Fruit fly (Drosophila melanogaster) whole organism, embryonic: ENCODE measurements around the gene mora.
A peak's percentile ranks its signal among the peaks of the same experiment; 100 is the strongest.

Source experiments
- Bgb ChIP-seq: fragments of 200-800 bp; sonication (Bioruptor generic); IDR thresholded peaks from 2 replicates; pipeline ENCODE4 v1.3.6; 2022; ENCODE audit warnings: missing biosample characterization, missing genetic modification characterization; ENCODE audit not compliant: partially characterized antibody
- CG10147 ChIP-seq: fragments of 200-800 bp; sonication (Bioruptor generic); optimal IDR thresholded peaks from 2 replicates; lab custom pipeline; 2019; ENCODE audit warnings: missing biosample characterization, mild to moderate bottlenecking, missing genetic modification characterization, moderate library complexity
- CG10366 ChIP-seq: fragments of 200-800 bp; sonication (Bioruptor generic); IDR thresholded peaks from 2 replicates; pipeline ENCODE4 v1.3.6; 2022; ENCODE audit warnings: missing biosample characterization, missing genetic modification characterization
- CG12071 ChIP-seq: fragments of 200-800 bp; sonication (Bioruptor generic); optimal IDR thresholded peaks from 3 replicates; lab custom pipeline; 2018; ENCODE audit warnings: missing biosample characterization, mild to moderate bottlenecking, missing genetic modification characterization
- CG12659 ChIP-seq: fragments of 200-800 bp; sonication (Bioruptor generic); optimal IDR thresholded peaks from 3 replicates; lab custom pipeline; 2017; ENCODE audit warnings: mild to moderate bottlenecking, missing biosample characterization, missing genetic modification reagents, missing genetic modification characterization
- CG14710 ChIP-seq: fragments of 200-800 bp; sonication (Bioruptor generic); optimal IDR thresholded peaks from 3 replicates; lab custom pipeline; 2019; ENCODE audit warnings: missing biosample characterization, mild to moderate bottlenecking, missing genetic modification characterization, moderate library complexity
- CG15011 ChIP-seq: fragments of 200-800 bp; sonication (Bioruptor generic); optimal IDR thresholded peaks from 3 replicates; lab custom pipeline; 2018; ENCODE audit warnings: missing biosample characterization, mild to moderate bottlenecking, missing genetic modification characterization
- CG17568 ChIP-seq: fragments of 200-800 bp; sonication (Bioruptor generic); optimal IDR thresholded peaks from 2 replicates; lab custom pipeline; 2018; ENCODE audit warnings: missing biosample characterization, mild to moderate bottlenecking, missing genetic modification characterization, moderate library complexity
- CG1792 ChIP-seq: fragments of 200-800 bp; sonication (Bioruptor generic); optimal IDR thresholded peaks from 2 replicates; lab custom pipeline; 2016; ENCODE audit warnings: missing biosample characterization, missing genetic modification characterization
- CG2678 ChIP-seq: fragments of 200-800 bp; sonication (Bioruptor generic); optimal IDR thresholded peaks from 3 replicates; lab custom pipeline; 2019; ENCODE audit warnings: missing biosample characterization, mild to moderate bottlenecking, missing genetic modification characterization, moderate library complexity
- CG2712 ChIP-seq: fragments of 200-800 bp; optimal IDR thresholded peaks from 3 replicates; lab custom pipeline; 2019; ENCODE audit warnings: missing biosample characterization, mild to moderate bottlenecking, missing genetic modification characterization, moderate library complexity
- CG30431 ChIP-seq: fragments of 200-800 bp; sonication (Bioruptor generic); optimal IDR thresholded peaks from 2 replicates; lab custom pipeline; 2017; ENCODE audit warnings: missing biosample characterization, missing genetic modification characterization
- CG31441 ChIP-seq: fragments of 200-800 bp; sonication (Bioruptor generic); IDR thresholded peaks from 2 replicates; pipeline ENCODE4 v1.3.6; 2022; ENCODE audit warnings: missing biosample characterization, missing genetic modification characterization
- CG3281 ChIP-seq: fragments of 200-800 bp; sonication (Bioruptor generic); optimal IDR thresholded peaks from 3 replicates; lab custom pipeline; 2017; ENCODE audit warnings: missing biosample characterization, mild to moderate bottlenecking, missing genetic modification characterization
- CG6654 ChIP-seq: fragments of 200-800 bp; sonication (Bioruptor generic); optimal IDR thresholded peaks from 2 replicates; lab custom pipeline; 2017; ENCODE audit warnings: missing biosample characterization, mild to moderate bottlenecking, missing genetic modification characterization
- CG6689 ChIP-seq: fragments of 200-800 bp; sonication (Bioruptor generic); IDR thresholded peaks from 2 replicates; pipeline ENCODE4 v1.3.6; 2022; ENCODE audit warnings: missing biosample characterization, missing genetic modification characterization
- CG6813 ChIP-seq: fragments of 200-800 bp; sonication (Bioruptor generic); optimal IDR thresholded peaks from 2 replicates; lab custom pipeline; 2017; ENCODE audit warnings: missing biosample characterization, missing genetic modification characterization, mild to moderate bottlenecking, moderate library complexity, missing genetic modification reagents
- CG7745 ChIP-seq: fragments of 200-800 bp; sonication (Bioruptor generic); optimal IDR thresholded peaks from 2 replicates; lab custom pipeline; 2018; ENCODE audit warnings: missing biosample characterization, mild to moderate bottlenecking, missing genetic modification characterization, moderate library complexity
- CG9727 ChIP-seq: fragments of 200-800 bp; sonication (Bioruptor generic); optimal IDR thresholded peaks from 3 replicates; lab custom pipeline; 2017; ENCODE audit warnings: missing biosample characterization, mild to moderate bottlenecking, missing genetic modification characterization
- CG9932 ChIP-seq: fragments of 200-800 bp; sonication (Bioruptor generic); IDR thresholded peaks from 2 replicates; pipeline ENCODE4 v1.3.6; 2022; ENCODE audit warnings: missing biosample characterization, missing genetic modification characterization
- Drgx ChIP-seq: fragments of 200-800 bp; sonication (Bioruptor generic); IDR thresholded peaks from 2 replicates; pipeline ENCODE4 v1.3.6; 2022; ENCODE audit warnings: missing biosample characterization, missing genetic modification characterization
- HHEX ChIP-seq: fragments of 200-800 bp; sonication (Bioruptor generic); optimal IDR thresholded peaks from 3 replicates; lab custom pipeline; 2017; ENCODE audit warnings: missing biosample characterization, mild to moderate bottlenecking, missing genetic modification characterization, missing genetic modification reagents
- Hey ChIP-seq: fragments of 200-800 bp; sonication (Bioruptor generic); optimal IDR thresholded peaks from 3 replicates; lab custom pipeline; 2018; ENCODE audit warnings: missing biosample characterization, mild to moderate bottlenecking, missing genetic modification characterization
- Hr51 ChIP-seq, 2 experiments: fragments of 200-800 bp; sonication (Bioruptor generic); optimal IDR thresholded peaks; 2 replicates in 1 of 2; 3 replicates in 1 of 2; lab custom pipeline; 2016 to 2018; ENCODE audit warnings: missing biosample characterization in 2 of 2, missing genetic modification characterization in 2 of 2, mild to moderate bottlenecking in 1 of 2, moderate library complexity in 1 of 2
- Hr78 ChIP-seq, 2 experiments: fragments of 200-800 bp in 1 of 2; fragments of >200 bp in 1 of 2; sonication (Bioruptor generic) in 1 of 2; optimal IDR thresholded peaks; 2 replicates each; lab custom pipeline; 2017 to 2019; ENCODE audit warnings: missing biosample characterization in 2 of 2, missing genetic modification characterization in 2 of 2, mild to moderate bottlenecking in 1 of 2, moderate library complexity in 1 of 2
- Kr ChIP-seq: fragments of 200-800 bp; sonication (Bioruptor generic); optimal IDR thresholded peaks from 2 replicates; lab custom pipeline; 2017; ENCODE audit warnings: missing biosample characterization, mild to moderate bottlenecking, missing genetic modification characterization
- MTF-1 ChIP-seq: fragments of 200-800 bp; sonication (Bioruptor generic); optimal IDR thresholded peaks from 2 replicates; lab custom pipeline; 2018; ENCODE audit warnings: missing biosample characterization, mild to moderate bottlenecking, missing genetic modification characterization, borderline replicate concordance
- Mad ChIP-seq: fragments of 200-800 bp; sonication (Bioruptor generic); optimal IDR thresholded peaks from 2 replicates; lab custom pipeline; 2016; ENCODE audit warnings: missing biosample characterization, missing genetic modification characterization
- Sox102F ChIP-seq: fragments of 200-800 bp; sonication (Bioruptor generic); optimal IDR thresholded peaks from 2 replicates; lab custom pipeline; 2018; ENCODE audit warnings: missing biosample characterization, mild to moderate bottlenecking, missing genetic modification characterization, moderate library complexity
- Tbp ChIP-seq: fragments of >200 bp; optimal IDR thresholded peaks from 2 replicates; lab custom pipeline; 2018; ENCODE audit warnings: missing biosample characterization, missing genetic modification characterization
- abd-A ChIP-seq: fragments of 200-800 bp; sonication (Bioruptor generic); optimal IDR thresholded peaks from 3 replicates; lab custom pipeline; 2019; ENCODE audit warnings: missing biosample characterization, mild to moderate bottlenecking, missing genetic modification characterization, moderate library complexity
- bcd ChIP-seq: fragments of 200-800 bp; sonication (Bioruptor generic); optimal IDR thresholded peaks from 2 replicates; lab custom pipeline; 2017; ENCODE audit warnings: missing biosample characterization, mild to moderate bottlenecking, missing genetic modification characterization
- chn ChIP-seq: fragments of 200-800 bp; sonication (Bioruptor generic); optimal IDR thresholded peaks from 2 replicates; lab custom pipeline; 2016; ENCODE audit warnings: missing biosample characterization, missing genetic modification characterization
- corto ChIP-seq: fragments of 200-800 bp; sonication (Bioruptor generic); optimal IDR thresholded peaks from 2 replicates; lab custom pipeline; 2016; ENCODE audit warnings: missing biosample characterization, mild to moderate bottlenecking, missing genetic modification characterization, moderate library complexity
- cwo ChIP-seq: fragments of 200-800 bp; sonication (Bioruptor generic); optimal IDR thresholded peaks from 3 replicates; lab custom pipeline; 2017; ENCODE audit warnings: missing biosample characterization, missing genetic modification characterization, mild to moderate bottlenecking, moderate library complexity, missing genetic modification reagents
- fd96Cb ChIP-seq: fragments of 200-800 bp; sonication (Bioruptor generic); optimal IDR thresholded peaks from 2 replicates; lab custom pipeline; 2018; ENCODE audit warnings: missing biosample characterization, mild to moderate bottlenecking, missing genetic modification characterization, moderate library complexity
- ftz-f1 ChIP-seq: fragments of 200-800 bp; sonication (Bioruptor generic); optimal IDR thresholded peaks from 2 replicates; lab custom pipeline; 2016; ENCODE audit warnings: missing biosample characterization, missing genetic modification characterization
- gem ChIP-seq: fragments of 200-800 bp; sonication (Bioruptor generic); optimal IDR thresholded peaks from 2 replicates; lab custom pipeline; 2019; ENCODE audit warnings: missing biosample characterization, mild to moderate bottlenecking, missing genetic modification characterization, moderate library complexity
- lilli ChIP-seq: fragments of 200-800 bp; sonication (Bioruptor generic); optimal IDR thresholded peaks from 3 replicates; lab custom pipeline; 2016; ENCODE audit warnings: missing biosample characterization, missing genetic modification characterization
- nom ChIP-seq: fragments of 200-800 bp; sonication (Bioruptor generic); optimal IDR thresholded peaks from 2 replicates; lab custom pipeline; 2017; ENCODE audit warnings: missing biosample characterization, missing genetic modification characterization, mild to moderate bottlenecking, moderate library complexity, missing genetic modification reagents
- psq ChIP-seq: fragments of 200-800 bp; sonication (Bioruptor generic); optimal IDR thresholded peaks from 2 replicates; lab custom pipeline; 2017; ENCODE audit warnings: missing biosample characterization, missing genetic modification characterization
- pzg ChIP-seq: fragments of 200-800 bp; sonication (Bioruptor generic); optimal IDR thresholded peaks from 3 replicates; lab custom pipeline; 2018; ENCODE audit warnings: missing biosample characterization, mild to moderate bottlenecking, missing genetic modification characterization, moderate library complexity
- sc ChIP-seq, 3 experiments: fragments of >200 bp in 2 of 3; fragments of 200-800 bp in 1 of 3; sonication (Bioruptor generic) in 1 of 3; optimal IDR thresholded peaks; 2 replicates in 2 of 3; 3 replicates in 1 of 3; lab custom pipeline; 2017; ENCODE audit warnings: mild to moderate bottlenecking in 1 of 3, missing biosample characterization in 1 of 3, missing genetic modification characterization in 1 of 3, missing genetic modification reagents in 1 of 3
- slbo ChIP-seq: fragments of 200-800 bp; sonication (Bioruptor generic); IDR thresholded peaks from 2 replicates; pipeline ENCODE4 v1.3.6; 2022; ENCODE audit warnings: missing biosample characterization, missing genetic modification characterization
- slp2 ChIP-seq: fragments of 200-800 bp; sonication (Bioruptor generic); optimal IDR thresholded peaks from 2 replicates; lab custom pipeline; 2016; ENCODE audit warnings: missing biosample characterization, missing genetic modification characterization
- stwl ChIP-seq: fragments of 200-800 bp; sonication (Bioruptor generic); optimal IDR thresholded peaks from 3 replicates; lab custom pipeline; 2018; ENCODE audit warnings: missing biosample characterization, mild to moderate bottlenecking, missing genetic modification characterization, moderate library complexity
- tll ChIP-seq, 2 experiments: fragments of 200-800 bp in 1 of 2; fragments of >200 bp in 1 of 2; sonication (Bioruptor generic) in 1 of 2; optimal IDR thresholded peaks; 2 replicates each; lab custom pipeline; 2017 to 2019; ENCODE audit warnings: missing biosample characterization in 2 of 2, missing genetic modification characterization in 2 of 2, mild to moderate bottlenecking in 1 of 2, moderate library complexity in 1 of 2
- wek ChIP-seq: fragments of 200-800 bp; sonication (Bioruptor generic); optimal IDR thresholded peaks from 3 replicates; lab custom pipeline; 2018; ENCODE audit warnings: missing biosample characterization, mild to moderate bottlenecking, missing genetic modification characterization, moderate library complexity

mora gene

DNA sequence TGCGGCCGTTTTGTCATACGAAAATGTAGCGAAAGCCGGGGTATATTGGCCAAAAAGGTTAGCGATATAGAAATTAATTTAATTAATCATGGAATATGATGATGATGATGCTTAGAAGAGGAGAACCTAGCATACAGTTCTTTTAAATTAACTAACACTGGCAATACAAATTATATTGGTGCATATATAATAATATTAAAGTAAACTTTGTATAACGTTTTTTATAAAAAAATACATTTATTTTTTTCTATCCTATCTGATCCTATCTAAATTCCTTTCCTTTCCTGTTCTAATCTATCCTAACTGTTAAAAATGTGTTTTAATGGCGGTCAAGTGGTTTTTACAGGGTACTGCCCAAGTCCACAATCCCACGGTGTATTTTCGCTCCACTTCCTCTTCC is 19.8 kb downstream of the mora start (continued):
- no peak for TF ChIP-seq Tbp (GFP tag; lab: Kevin White, UChicago)
- peak; percentile 47 for TF ChIP-seq CG2678 (tag; lab: Kevin White, UChicago)
- no peak for TF ChIP-seq ftz-f1 (GFP tag; lab: Kevin White, UChicago)
- peak; percentile 61 for TF ChIP-seq gem (tag; lab: Kevin White, UChicago)
- TF ChIP-seq bcd (GFP tag; lab: Kevin White, UChicago), result no peak
- TF ChIP-seq HHEX (GFP tag; lab: Kevin White, UChicago), result peak; percentile 15
- TF ChIP-seq CG7745 (tag; lab: Kevin White, UChicago), result no peak
- no peak for TF ChIP-seq psq
- TF ChIP-seq tll (GFP tag; optimal IDR thresholded peaks at IDR 0.05; lab: Kevin White, UChicago), result no peak
- peak; percentile 24 for TF ChIP-seq fd96Cb
- no peak for TF ChIP-seq chn (GFP tag; lab: Kevin White, UChicago)
- no peak for TF ChIP-seq CG1792 (GFP tag; lab: Kevin White, UChicago)
- TF ChIP-seq pzg, result no peak
- no peak for TF ChIP-seq CG17568 (GFP tag; lab: Kevin White, UChicago)
- no peak for TF ChIP-seq cwo (GFP tag; lab: Kevin White, UChicago)
- TF ChIP-seq Drgx (GFP tag; lab: Robert Waterston, UW), result no peak
- TF ChIP-seq sc (optimal IDR thresholded peaks at IDR 0.05; lab: Kevin White, UChicago), result no peak
- TF ChIP-seq sc (GFP tag; optimal IDR thresholded peaks at IDR 0.05; lab: Kevin White, UChicago), result peak; percentile 12
- no peak for TF ChIP-seq CG9727 (GFP tag; lab: Kevin White, UChicago)
- TF ChIP-seq Kr (GFP tag; lab: Kevin White, UChicago), result no peak
- TF ChIP-seq CG10147 (GFP tag; lab: Kevin White, UChicago), result no peak
- no peak for TF ChIP-seq MTF-1 (GFP tag; lab: Kevin White, UChicago)
- peak; percentile 65 for TF ChIP-seq Sox102F (GFP tag; lab: Kevin White, UChicago)
- TF ChIP-seq CG3281 (GFP tag; lab: Kevin White, UChicago), result peak; percentile 10
- TF ChIP-seq nom (GFP tag; lab: Kevin White, UChicago), result no peak
- TF ChIP-seq CG30431 (GFP tag; lab: Kevin White, UChicago), result no peak
- no peak for TF ChIP-seq stwl (tag; lab: Kevin White, UChicago)
- no peak for TF ChIP-seq CG14710
- no peak for TF ChIP-seq wek (GFP tag; lab: Kevin White, UChicago)
- no peak for TF ChIP-seq CG6654
- peak; percentile 38; the same call in 1 of the 2 replicates for TF ChIP-seq CG6689 (GFP tag; lab: Robert Waterston, UW)
- TF ChIP-seq CG6813 (GFP tag; lab: Kevin White, UChicago), result no peak
- TF ChIP-seq Hr78 (GFP tag; optimal IDR thresholded peaks at IDR 0.05; lab: Kevin White, UChicago), result no peak
- no peak for TF ChIP-seq Bgb (GFP tag; lab: Robert Waterston, UW)
- TF ChIP-seq CG2712 (tag; lab: Kevin White, UChicago), result peak; percentile 25
- peak; percentile 27 for TF ChIP-seq CG12659 (GFP tag; lab: Kevin White, UChicago)
- TF ChIP-seq Hr51 (GFP tag; optimal IDR thresholded peaks at IDR 0.05; lab: Kevin White, UChicago), result peak in 1 of 2 experiments; percentile 74
- TF ChIP-seq slp2 (GFP tag; lab: Kevin White, UChicago), result no peak
- no peak for TF ChIP-seq Hey
- TF ChIP-seq lilli (GFP tag; lab: Kevin White, UChicago), result no peak
- TF ChIP-seq CG9932 (GFP tag; lab: Robert Waterston, UW), result no peak
- TF ChIP-seq Mad, result no peak
- TF ChIP-seq CG12071 (GFP tag; lab: Kevin White, UChicago), result no peak
- 0 out of 2 replicates have a peak, but pooled peaks have one; percentile 16 for TF ChIP-seq slbo
- no peak for TF ChIP-seq corto (GFP tag; lab: Kevin White, UChicago)
- no peak; the same call in 1 of the 2 replicates for TF ChIP-seq CG10366 (GFP tag; lab: Robert Waterston, UW)
- no peak for TF ChIP-seq CG15011 (GFP tag; lab: Kevin White, UChicago)
- TF ChIP-seq abd-A (tag; lab: Kevin White, UChicago), result no peak
- peak; percentile 63; the same call in 1 of the 2 replicates for TF ChIP-seq CG31441 (GFP tag; lab: Robert Waterston, UW)
